Fruit fly (Drosophila melanogaster) whole organism, embryonic: ENCODE measurements around the gene Scgalpha.

Source experiments
- Bdp1 ChIP-seq: fragments of 200-800 bp; sonication (Bioruptor generic); optimal IDR thresholded peaks from 3 replicates; lab custom pipeline; 2016; ENCODE audit warnings: missing biosample characterization, missing genetic modification characterization
- CG10543 ChIP-seq: fragments of 200-800 bp; sonication (Bioruptor generic); optimal IDR thresholded peaks from 3 replicates; lab custom pipeline; 2017; ENCODE audit warnings: missing biosample characterization, mild to moderate bottlenecking, missing genetic modification characterization, moderate library complexity
- CG11696 ChIP-seq: fragments of 200-800 bp; sonication (Bioruptor generic); IDR thresholded peaks from 2 replicates; pipeline ENCODE4 v1.3.6; 2022; ENCODE audit warnings: missing biosample characterization, missing genetic modification characterization
- CG11723 ChIP-seq: fragments of 200-800 bp; sonication (Bioruptor generic); optimal IDR thresholded peaks from 2 replicates; lab custom pipeline; 2017; ENCODE audit warnings: missing biosample characterization, mild to moderate bottlenecking, missing genetic modification characterization
- CG12104 ChIP-seq: fragments of 200-800 bp; sonication (Bioruptor generic); optimal IDR thresholded peaks from 3 replicates; lab custom pipeline; 2016; ENCODE audit warnings: missing biosample characterization, missing genetic modification characterization
- CG12299 ChIP-seq: fragments of 200-800 bp; sonication (Bioruptor generic); optimal IDR thresholded peaks from 2 replicates; lab custom pipeline; 2018; ENCODE audit warnings: missing biosample characterization, mild to moderate bottlenecking, missing genetic modification characterization
- CG12659 ChIP-seq: fragments of 200-800 bp; sonication (Bioruptor generic); optimal IDR thresholded peaks from 3 replicates; lab custom pipeline; 2017; ENCODE audit warnings: mild to moderate bottlenecking, missing biosample characterization, missing genetic modification reagents, missing genetic modification characterization
- CG12942 ChIP-seq: fragments of 200-800 bp; sonication (Bioruptor generic); optimal IDR thresholded peaks from 3 replicates; lab custom pipeline; 2016; ENCODE audit warnings: missing biosample characterization, missing genetic modification characterization
- CG13775 ChIP-seq: fragments of 200-800 bp; sonication (Bioruptor generic); optimal IDR thresholded peaks from 3 replicates; lab custom pipeline; 2017; ENCODE audit warnings: missing biosample characterization, mild to moderate bottlenecking, missing genetic modification characterization
- CG14014 ChIP-seq: fragments of 200-800 bp; sonication (Bioruptor generic); IDR thresholded peaks from 2 replicates; pipeline ENCODE4 v1.3.6; 2022; ENCODE audit warnings: missing biosample characterization, missing genetic modification characterization
- CG14710 ChIP-seq: fragments of 200-800 bp; sonication (Bioruptor generic); optimal IDR thresholded peaks from 3 replicates; lab custom pipeline; 2019; ENCODE audit warnings: missing biosample characterization, mild to moderate bottlenecking, missing genetic modification characterization, moderate library complexity
- CG1603 ChIP-seq: fragments of 200-800 bp; sonication (Bioruptor generic); optimal IDR thresholded peaks from 2 replicates; lab custom pipeline; 2019; ENCODE audit warnings: missing biosample characterization, mild to moderate bottlenecking, missing genetic modification characterization, moderate library complexity
- CG2875 ChIP-seq: fragments of 200-800 bp; sonication (Bioruptor generic); optimal IDR thresholded peaks from 2 replicates; lab custom pipeline; 2017; ENCODE audit warnings: missing biosample characterization, mild to moderate bottlenecking, missing genetic modification characterization, missing genetic modification reagents
- CG4424 ChIP-seq: fragments of 200-800 bp; sonication (Bioruptor generic); optimal IDR thresholded peaks from 3 replicates; lab custom pipeline; 2016; ENCODE audit warnings: missing biosample characterization, missing genetic modification characterization
- CG4854 ChIP-seq: fragments of 200-800 bp; sonication (Bioruptor generic); optimal IDR thresholded peaks from 2 replicates; lab custom pipeline; 2016; ENCODE audit warnings: missing biosample characterization, missing genetic modification characterization, inconsistent platforms
- CG8765 ChIP-seq: fragments of 200-800 bp; sonication (Bioruptor generic); IDR thresholded peaks from 2 replicates; pipeline ENCODE4 v1.3.6; 2022; ENCODE audit warnings: missing biosample characterization, missing genetic modification characterization
- CG9817 ChIP-seq: fragments of 200-800 bp; sonication (Bioruptor generic); optimal IDR thresholded peaks from 2 replicates; lab custom pipeline; 2018; ENCODE audit warnings: missing biosample characterization, mild to moderate bottlenecking, missing genetic modification characterization, moderate library complexity
- Dek ChIP-seq: fragments of 200-800 bp; sonication (Bioruptor generic); optimal IDR thresholded peaks from 3 replicates; lab custom pipeline; 2019; ENCODE audit warnings: missing biosample characterization, mild to moderate bottlenecking, missing genetic modification characterization, moderate library complexity
- Ets65A ChIP-seq: fragments of 200-800 bp; sonication (Bioruptor generic); peaks from one replicate; lab custom pipeline; 2016; ENCODE audit warnings: missing biosample characterization, missing genetic modification characterization
- Ets97D ChIP-seq: fragments of 200-800 bp; sonication (Bioruptor generic); optimal IDR thresholded peaks from 3 replicates; lab custom pipeline; 2016; ENCODE audit warnings: missing biosample characterization, missing genetic modification characterization
- Fer1 ChIP-seq: fragments of 200-800 bp; sonication (Bioruptor generic); optimal IDR thresholded peaks from 2 replicates; lab custom pipeline; 2017; ENCODE audit warnings: missing biosample characterization, mild to moderate bottlenecking, missing genetic modification characterization
- Hey ChIP-seq: fragments of 200-800 bp; sonication (Bioruptor generic); optimal IDR thresholded peaks from 3 replicates; lab custom pipeline; 2018; ENCODE audit warnings: missing biosample characterization, mild to moderate bottlenecking, missing genetic modification characterization
- MBD-R2 ChIP-seq: fragments of 200-800 bp; sonication (Bioruptor generic); IDR thresholded peaks from 2 replicates; pipeline ENCODE4 v1.3.6; 2022; ENCODE audit warnings: missing biosample characterization, missing genetic modification characterization
- Max ChIP-seq: fragments of 200-800 bp; sonication (Bioruptor generic); optimal IDR thresholded peaks from 2 replicates; lab custom pipeline; 2016; ENCODE audit warnings: missing biosample characterization, mild to moderate bottlenecking, missing genetic modification characterization
- Med ChIP-seq: fragments of 200-800 bp; sonication (Bioruptor generic); peaks from one replicate; lab custom pipeline; 2016; ENCODE audit warnings: missing biosample characterization, missing genetic modification characterization, mild to moderate bottlenecking, inconsistent platforms, moderate library complexity
- Pdp1 ChIP-seq, 2 experiments: fragments of 200-800 bp; sonication (Bioruptor generic); optimal IDR thresholded peaks; 3 replicates each; lab custom pipeline; 2016; ENCODE audit warnings: missing biosample characterization in 2 of 2, missing genetic modification characterization in 2 of 2, mild to moderate bottlenecking in 1 of 2, moderate library complexity in 1 of 2
- Poxn ChIP-seq: fragments of 200-800 bp; sonication (Bioruptor generic); IDR thresholded peaks from 2 replicates; pipeline ENCODE4 v1.3.6; 2022; ENCODE audit warnings: missing biosample characterization, missing genetic modification characterization
- Rx ChIP-seq: fragments of 200-800 bp; sonication (Bioruptor generic); IDR thresholded peaks from 2 replicates; pipeline ENCODE4 v1.3.6; 2022; ENCODE audit warnings: missing biosample characterization, missing genetic modification characterization
- Side ChIP-seq: fragments of 200-800 bp; sonication (Bioruptor generic); optimal IDR thresholded peaks from 2 replicates; lab custom pipeline; 2016; ENCODE audit warnings: missing biosample characterization, missing genetic modification characterization
- Stat92E ChIP-seq, 3 experiments: fragments of >200 bp in 2 of 3; fragments of 200-800 bp in 1 of 3; sonication (Bioruptor generic) in 1 of 3; optimal IDR thresholded peaks; 2 replicates each; lab custom pipeline; 2017 to 2019; ENCODE audit warnings: missing biosample characterization in 3 of 3, missing genetic modification characterization in 3 of 3, mild to moderate bottlenecking in 1 of 3, moderate library complexity in 1 of 3
- Usf ChIP-seq: fragments of 200-800 bp; sonication (Bioruptor generic); optimal IDR thresholded peaks from 2 replicates; lab custom pipeline; 2017; ENCODE audit warnings: missing genotype, missing biosample characterization, missing genetic modification characterization
- Xrp1 ChIP-seq: fragments of 200-800 bp; sonication (Bioruptor generic); IDR thresholded peaks from 2 replicates; pipeline ENCODE4 v1.3.6; 2022; ENCODE audit warnings: missing biosample characterization, missing genetic modification characterization
- ci ChIP-seq: fragments of 200-800 bp; sonication (Bioruptor generic); IDR thresholded peaks from 3 replicates; pipeline ENCODE4 v1.3.6; 2022; ENCODE audit warnings: missing biosample characterization, missing genetic modification characterization
- cwo ChIP-seq: fragments of 200-800 bp; sonication (Bioruptor generic); optimal IDR thresholded peaks from 3 replicates; lab custom pipeline; 2017; ENCODE audit warnings: missing biosample characterization, missing genetic modification characterization, mild to moderate bottlenecking, moderate library complexity, missing genetic modification reagents
- disco-r ChIP-seq: fragments of 200-800 bp; sonication (Bioruptor generic); optimal IDR thresholded peaks from 2 replicates; lab custom pipeline; 2016; ENCODE audit warnings: missing biosample characterization, missing genetic modification characterization
- dmrt99B ChIP-seq: fragments of 200-800 bp; sonication (Bioruptor generic); optimal IDR thresholded peaks from 2 replicates; lab custom pipeline; 2018; ENCODE audit warnings: missing biosample characterization, mild to moderate bottlenecking, missing genetic modification characterization, moderate library complexity
- esg ChIP-seq: fragments of 200-800 bp; sonication (Bioruptor generic); conservative IDR thresholded peaks from 2 replicates; pipeline ENCODE4 v1.3.6; 2022; ENCODE audit warnings: missing biosample characterization, missing genetic modification characterization
- ham ChIP-seq: fragments of 200-800 bp; sonication (Bioruptor generic); IDR thresholded peaks from 2 replicates; pipeline ENCODE4 v1.3.6; 2022; ENCODE audit warnings: missing biosample characterization, missing genetic modification characterization
- ind ChIP-seq: fragments of 200-800 bp; sonication (Bioruptor generic); optimal IDR thresholded peaks from 3 replicates; lab custom pipeline; 2016; ENCODE audit warnings: missing biosample characterization, missing genetic modification characterization
- jing ChIP-seq: fragments of 200-800 bp; sonication (Bioruptor generic); optimal IDR thresholded peaks from 2 replicates; lab custom pipeline; 2018; ENCODE audit warnings: missing biosample characterization, mild to moderate bottlenecking, missing genetic modification characterization
- nau ChIP-seq: fragments of 200-800 bp; sonication (Bioruptor generic); optimal IDR thresholded peaks from 3 replicates; lab custom pipeline; 2017; ENCODE audit warnings: missing biosample characterization, mild to moderate bottlenecking, missing genetic modification characterization, missing genetic modification reagents
- peb ChIP-seq: fragments of 200-800 bp; sonication (Bioruptor generic); IDR thresholded peaks from 2 replicates; pipeline ENCODE4 v1.3.6; 2022; ENCODE audit warnings: missing biosample characterization, missing genetic modification characterization
- pum ChIP-seq: fragments of 200-800 bp; sonication (Bioruptor generic); optimal IDR thresholded peaks from 2 replicates; lab custom pipeline; 2016; ENCODE audit warnings: missing biosample characterization, missing genetic modification characterization
- repo ChIP-seq: fragments of 200-800 bp; sonication (Bioruptor generic); optimal IDR thresholded peaks from 2 replicates; lab custom pipeline; 2016; ENCODE audit warnings: missing biosample characterization, missing genetic modification characterization
- sd ChIP-seq: fragments of 200-800 bp; sonication (Bioruptor generic); optimal IDR thresholded peaks from 3 replicates; lab custom pipeline; 2018; ENCODE audit warnings: missing biosample characterization, mild to moderate bottlenecking, missing genetic modification characterization, moderate library complexity
- slou ChIP-seq: fragments of 200-800 bp; sonication (Bioruptor generic); optimal IDR thresholded peaks from 3 replicates; lab custom pipeline; 2016; ENCODE audit warnings: missing biosample characterization, missing genetic modification characterization
- stc ChIP-seq: fragments of 200-800 bp; sonication (Bioruptor generic); IDR thresholded peaks from 2 replicates; pipeline ENCODE4 v1.3.6; 2022; ENCODE audit warnings: missing biosample characterization, missing genetic modification characterization
- toy ChIP-seq: fragments of 200-800 bp; sonication (Bioruptor generic); IDR thresholded peaks from 2 replicates; pipeline ENCODE4 v1.3.6; 2022; ENCODE audit warnings: missing biosample characterization, missing genetic modification characterization
- wdn ChIP-seq: fragments of 200-800 bp; sonication (Bioruptor generic); IDR thresholded peaks from 2 replicates; pipeline ENCODE4 v1.3.6; 2022; ENCODE audit warnings: missing biosample characterization, missing genetic modification characterization
- zf30C ChIP-seq: fragments of 200-800 bp; sonication (Bioruptor generic); optimal IDR thresholded peaks from 3 replicates; lab custom pipeline; 2018; ENCODE audit warnings: missing biosample characterization, mild to moderate bottlenecking, missing genetic modification characterization
- zfh1 ChIP-seq: fragments of 200-800 bp; sonication (Bioruptor generic); IDR thresholded peaks from 3 replicates; pipeline ENCODE4 v1.3.6; 2022; ENCODE audit warnings: missing biosample characterization, missing genetic modification characterization

Scgalpha gene

dm6 chr2L:8266145-8266544 is 37.1 kb upstream of the Scgalpha start (continued):
- TF ChIP-seq Max (GFP tag; lab: Kevin White, UChicago) = no peak
- TF ChIP-seq slou (GFP tag; lab: Kevin White, UChicago) = no peak
- TF ChIP-seq dmrt99B = peak; percentile 88
- TF ChIP-seq CG1603 (tag; lab: Kevin White, UChicago) = no peak
- peak; percentile 30 for TF ChIP-seq CG14710 (tag; lab: Kevin White, UChicago)
- peak; percentile 31 for TF ChIP-seq jing (GFP tag; lab: Kevin White, UChicago)
- TF ChIP-seq Bdp1 (GFP tag; lab: Kevin White, UChicago) = no peak
- TF ChIP-seq Rx (GFP tag; lab: Robert Waterston, UW) = no peak
- peak; percentile 43 for TF ChIP-seq CG4424 (GFP tag; lab: Kevin White, UChicago)
- no peak for TF ChIP-seq pum (GFP tag; lab: Kevin White, UChicago)
- TF ChIP-seq MBD-R2 (GFP tag; lab: Robert Waterston, UW) = no peak
- TF ChIP-seq nau (GFP tag; lab: Kevin White, UChicago) = peak; percentile 63
- TF ChIP-seq sd (tag; lab: Kevin White, UChicago) = peak; percentile 24
- TF ChIP-seq CG11723 = peak; percentile 33
- TF ChIP-seq CG14014 = 0 out of 2 replicates have a peak, but pooled peaks have one; percentile 27
- peak; percentile 80 for TF ChIP-seq Ets65A
- peak; percentile 7 for TF ChIP-seq CG9817 (tag; lab: Kevin White, UChicago)
- TF ChIP-seq Pdp1 (GFP tag; optimal IDR thresholded peaks at IDR 0.05; lab: Kevin White, UChicago) = no peak
- no peak for TF ChIP-seq CG4854 (GFP tag; lab: Kevin White, UChicago)
- TF ChIP-seq peb = no peak
- peak; percentile 54 for TF ChIP-seq esg (GFP tag; lab: Robert Waterston, UW)
- no peak for TF ChIP-seq disco-r
- no peak for TF ChIP-seq CG8765 (GFP tag; lab: Robert Waterston, UW)
- no peak for TF ChIP-seq Stat92E (GFP tag; optimal IDR thresholded peaks at IDR 0.05; lab: Kevin White, UChicago)
- TF ChIP-seq CG12942 (GFP tag; lab: Kevin White, UChicago) = peak; percentile 4
- no peak for TF ChIP-seq Hey
- TF ChIP-seq Poxn = no peak
- no peak for TF ChIP-seq ham (GFP tag; lab: Robert Waterston, UW)
- TF ChIP-seq ind (GFP tag; lab: Kevin White, UChicago) = peak; percentile 1
- no peak for TF ChIP-seq CG10543
- no peak for TF ChIP-seq toy (GFP tag; lab: Robert Waterston, UW)
- no peak for TF ChIP-seq Ets97D (GFP tag; lab: Kevin White, UChicago)
- peak; percentile 42 for TF ChIP-seq cwo (GFP tag; lab: Kevin White, UChicago)
- peak; percentile 55 for TF ChIP-seq Dek (tag; lab: Kevin White, UChicago)
- TF ChIP-seq CG12299 = no peak
- TF ChIP-seq CG13775 (GFP tag; lab: Kevin White, UChicago) = no peak
- TF ChIP-seq CG11696 (GFP tag; lab: Robert Waterston, UW) = 0 out of 2 replicates have a peak, but pooled peaks have one; percentile 22
- peak; percentile 47; the same call in 1 of the 2 replicates for TF ChIP-seq Xrp1 (GFP tag; lab: Robert Waterston, UW)
- peak; percentile 45 for TF ChIP-seq CG2875 (GFP tag; lab: Kevin White, UChicago)
- TF ChIP-seq Med (GFP tag; lab: Kevin White, UChicago) = peak; percentile 51
- TF ChIP-seq wdn = no peak
- peak; percentile 79 for TF ChIP-seq stc (GFP tag; lab: Robert Waterston, UW)
- no peak for TF ChIP-seq zf30C
- no peak for TF ChIP-seq repo (GFP tag; lab: Kevin White, UChicago)
- TF ChIP-seq zfh1 (GFP tag; lab: Robert Waterston, UW) = peak; percentile 53; the same call in 1 of the 3 replicates
- TF ChIP-seq Side (GFP tag; lab: Kevin White, UChicago) = no peak
- peak; percentile 55 for TF ChIP-seq CG12104 (GFP tag; lab: Kevin White, UChicago)
- 0 out of 3 replicates have a peak, but pooled peaks have one; percentile 7 for TF ChIP-seq ci
- TF ChIP-seq CG12659 (GFP tag; lab: Kevin White, UChicago) = peak; percentile 57
- peak; percentile 62 for TF ChIP-seq Fer1 (GFP tag; lab: Kevin White, UChicago)
- TF ChIP-seq Usf (GFP tag; lab: Kevin White, UChicago) = no peak
